Fruit fly (Drosophila melanogaster): ENCODE measurements around the gene CG10600.

CG10600 gene

DNA sequence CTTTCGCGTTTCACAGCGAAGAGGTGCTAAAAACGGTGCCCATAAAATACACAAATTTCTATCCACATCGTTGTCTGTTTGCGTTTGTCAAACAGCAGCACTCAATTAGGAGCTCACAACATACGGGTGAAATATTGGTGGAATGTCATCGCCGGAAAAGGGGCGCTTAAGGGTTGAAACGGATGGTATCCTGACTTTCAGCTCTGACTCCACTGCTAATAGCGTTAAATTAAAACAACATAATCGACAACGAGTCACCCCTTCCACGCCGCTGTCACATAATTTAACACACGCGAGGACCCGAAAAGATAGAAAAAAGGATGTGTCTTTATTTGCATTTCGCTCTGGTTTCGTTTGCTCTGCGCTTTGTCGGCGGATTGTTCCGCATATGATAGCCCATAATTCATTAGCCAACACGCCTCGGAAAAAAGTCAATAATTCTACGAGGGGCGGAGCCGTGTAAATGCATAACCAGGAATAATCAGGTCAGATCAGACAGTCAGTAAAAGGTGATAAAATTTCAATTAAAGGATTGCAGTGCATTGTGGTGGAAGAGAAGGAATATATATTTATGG lies 54.4 kb downstream of the CG10600 start:
- TF ChIP-seq Hr78 (GFP tag; optimal IDR thresholded peaks at IDR 0.05) (no peak), dmrt93B (GFP tag; optimal IDR thresholded peaks at IDR 0.05) (no peak), CG9705 (GFP tag; optimal IDR thresholded peaks at IDR 0.05) (no peak), CG32264 (GFP tag; optimal IDR thresholded peaks at IDR 0.05) (no peak), Abd-B (GFP tag; optimal IDR thresholded peaks at IDR 0.05) (no peak), psq (GFP tag; optimal IDR thresholded peaks at IDR 0.05) (no peak), Hnf4 (GFP tag; optimal IDR thresholded peaks at IDR 0.05) (no peak), lola (GFP tag; optimal IDR thresholded peaks at IDR 0.05) (no peak), sage (GFP tag; optimal IDR thresholded peaks at IDR 0.05) (no peak)
